Worm (Caenorhabditis elegans) whole organism, L4 larva: ENCODE results near the gene C04F6.9.
A peak's percentile ranks its signal among the peaks of the same experiment; 100 is the strongest.

Experiments
- D1046.2 ChIP-seq: fragments of 200-800 bp; sonication (Bioruptor generic); IDR thresholded peaks from 2 replicates; pipeline ENCODE4 v1.3.6; 2022; ENCODE audit warnings: missing genetic modification characterization, missing compliant biosample characterization
- F26F4.8 ChIP-seq: fragments of 200-800 bp; sonication (Bioruptor generic); conservative IDR thresholded peaks from 2 replicates; pipeline ENCODE4 v1.3.6; 2022; ENCODE audit warnings: missing genetic modification characterization, missing compliant biosample characterization
- F49E8.2 ChIP-seq: sonication (generic microtip); optimal IDR thresholded peaks from 2 replicates; lab custom pipeline; 2016; ENCODE audit warnings: missing compliant biosample characterization, mild to moderate bottlenecking, missing genetic modification characterization, borderline replicate concordance
- R02D3.7 ChIP-seq: fragments of 150-350 bp; sonication (generic microtip); optimal IDR thresholded peaks from 3 replicates; lab custom pipeline; 2014; ENCODE audit warnings: missing biosample characterization, missing genetic modification characterization
- T26A8.4 ChIP-seq: fragments of 200-800 bp; sonication (Bioruptor generic); IDR thresholded peaks from 2 replicates; pipeline ENCODE4 v1.3.6; 2022; ENCODE audit warnings: missing genetic modification characterization, missing compliant biosample characterization
- Y105C5A.15 ChIP-seq: fragments of 200-800 bp; sonication (Bioruptor generic); IDR thresholded peaks from 2 replicates; pipeline ENCODE4 v1.3.6; 2022; ENCODE audit warnings: missing genetic modification characterization, missing compliant biosample characterization
- Y48G9A.11 ChIP-seq: fragments of 200-800 bp; sonication (Bioruptor generic); IDR thresholded peaks from 2 replicates; pipeline ENCODE4 v1.3.6; 2022; ENCODE audit warnings: missing genetic modification reagents, missing genetic modification characterization, missing compliant biosample characterization
- Y5F2A.4 ChIP-seq: fragments of 200-800 bp; sonication (Bioruptor generic); optimal IDR thresholded peaks from 2 replicates; lab custom pipeline; 2018; ENCODE audit warnings: mild to moderate bottlenecking, missing genetic modification characterization, missing compliant biosample characterization
- ZK337.2 ChIP-seq: fragments of 200-800 bp; sonication (Bioruptor generic); IDR thresholded peaks from 2 replicates; pipeline ENCODE4 v1.3.6; 2022; ENCODE audit warnings: missing genetic modification reagents, missing genetic modification characterization, missing compliant biosample characterization
- ZK546.5 ChIP-seq, 2 experiments: sonication (generic microtip); optimal IDR thresholded peaks; 2 replicates each; lab custom pipeline; 2017; ENCODE audit warnings: missing biosample characterization in 2 of 2, missing genetic modification characterization in 2 of 2
- aha-1 ChIP-seq: fragments of 150-350 bp; peaks from one replicate; lab custom pipeline; 2014; ENCODE audit warnings: missing biosample characterization, missing genetic modification characterization
- ama-1 ChIP-seq: fragments of 150-350 bp; optimal IDR thresholded peaks from 2 replicates; lab custom pipeline; 2014; ENCODE audit warnings: inconsistent platforms, mixed read lengths
- ceh-32 ChIP-seq: sonication (generic microtip); optimal IDR thresholded peaks from 2 replicates; lab custom pipeline; 2016; ENCODE audit warnings: mild to moderate bottlenecking, missing genetic modification characterization, missing compliant biosample characterization; ENCODE audit not compliant: poor library complexity
- ceh-82 ChIP-seq: sonication (generic microtip); optimal IDR thresholded peaks from 2 replicates; lab custom pipeline; 2017; ENCODE audit warnings: missing biosample characterization, missing genetic modification characterization
- cey-2 ChIP-seq: sonication (generic microtip); optimal IDR thresholded peaks from 3 replicates; lab custom pipeline; 2017; ENCODE audit warnings: missing genetic modification characterization, mild to moderate bottlenecking, missing compliant biosample characterization, antibody characterized with exemption, borderline replicate concordance; ENCODE audit not compliant: insufficient read depth
- ctbp-1 ChIP-seq: fragments of 200-800 bp; sonication (Bioruptor generic); IDR thresholded peaks from 2 replicates; pipeline ENCODE4 v1.3.6; 2022; ENCODE audit warnings: missing genetic modification reagents, missing genetic modification characterization, missing compliant biosample characterization
- daf-12 ChIP-seq: fragments of 150-350 bp; optimal IDR thresholded peaks from 2 replicates; lab custom pipeline; 2014; ENCODE audit warnings: missing biosample characterization, missing genetic modification reagents, missing genetic modification characterization
- dmd-6 ChIP-seq: fragments of 200-800 bp; sonication (Bioruptor generic); IDR thresholded peaks from 2 replicates; pipeline ENCODE4 v1.3.6; 2022; ENCODE audit warnings: missing genetic modification reagents, missing genetic modification characterization, missing compliant biosample characterization
- dpl-1 ChIP-seq: fragments of 150-350 bp; optimal IDR thresholded peaks from 2 replicates; lab custom pipeline; 2014; ENCODE audit warnings: missing biosample characterization, missing genetic modification reagents, missing genetic modification characterization
- duxl-1 ChIP-seq: sonication (generic microtip); optimal IDR thresholded peaks from 2 replicates; lab custom pipeline; 2016; ENCODE audit warnings: mild to moderate bottlenecking, missing genetic modification characterization, moderate library complexity, missing compliant biosample characterization; ENCODE audit not compliant: poor library complexity
- egl-43 ChIP-seq: fragments of 200-800 bp; sonication (Bioruptor generic); IDR thresholded peaks from 2 replicates; pipeline ENCODE4 v1.3.6; 2022; ENCODE audit warnings: missing genetic modification reagents, missing genetic modification characterization, missing compliant biosample characterization
- gei-8 ChIP-seq: fragments of 200-800 bp; sonication (Bioruptor generic); optimal IDR thresholded peaks from 2 replicates; lab custom pipeline; 2018; ENCODE audit warnings: mild to moderate bottlenecking, missing genetic modification characterization, missing compliant biosample characterization
- hmg-1.1 ChIP-seq: fragments of 200-800 bp; sonication (Bioruptor generic); IDR thresholded peaks from 2 replicates; pipeline ENCODE4 v1.3.6; 2022; ENCODE audit warnings: missing genetic modification reagents, missing genetic modification characterization, missing compliant biosample characterization
- lin-1 ChIP-seq: fragments of 200-800 bp; sonication (Bioruptor generic); IDR thresholded peaks from 2 replicates; pipeline ENCODE4 v1.3.6; 2022; ENCODE audit warnings: missing genetic modification reagents, missing genetic modification characterization, missing compliant biosample characterization
- lin-13 ChIP-seq: fragments of 150-350 bp; optimal IDR thresholded peaks from 2 replicates; lab custom pipeline; 2014; ENCODE audit warnings: missing biosample characterization, missing genetic modification reagents, missing genetic modification characterization
- lin-15B ChIP-seq: fragments of 150-350 bp; sonication (generic microtip); optimal IDR thresholded peaks from 3 replicates; lab custom pipeline; 2014; ENCODE audit warnings: missing biosample characterization, missing genetic modification characterization
- lir-3 ChIP-seq: sonication (generic microtip); optimal IDR thresholded peaks from 2 replicates; lab custom pipeline; 2016; ENCODE audit warnings: mild to moderate bottlenecking, missing genetic modification characterization, missing compliant biosample characterization
- madf-9 ChIP-seq: fragments of 200-800 bp; sonication (Bioruptor generic); conservative IDR thresholded peaks from 2 replicates; pipeline ENCODE4 v1.3.6; 2022; ENCODE audit warnings: missing genetic modification reagents, missing genetic modification characterization, missing compliant biosample characterization
- mep-1 ChIP-seq: fragments of 150-350 bp; sonication (generic microtip); optimal IDR thresholded peaks from 3 replicates; lab custom pipeline; 2014; ENCODE audit warnings: missing biosample characterization, missing genetic modification characterization
- nhr-111 ChIP-seq: fragments of 200-800 bp; sonication (Bioruptor generic); optimal IDR thresholded peaks from 2 replicates; lab custom pipeline; 2018; ENCODE audit warnings: mild to moderate bottlenecking, missing genetic modification characterization, missing compliant biosample characterization
- nhr-28 ChIP-seq: fragments of 150-350 bp; optimal IDR thresholded peaks from 2 replicates; lab custom pipeline; 2014; ENCODE audit warnings: missing biosample characterization, missing genetic modification characterization
- php-3 ChIP-seq: fragments of 200-800 bp; sonication (Bioruptor generic); IDR thresholded peaks from 2 replicates; pipeline ENCODE4 v1.3.6; 2022; ENCODE audit warnings: missing genetic modification reagents, missing genetic modification characterization, missing compliant biosample characterization
- pqm-1 ChIP-seq: sonication (generic microtip); optimal IDR thresholded peaks from 2 replicates; lab custom pipeline; 2017; ENCODE audit warnings: missing biosample characterization, missing genetic modification characterization
- rbr-2 ChIP-seq: sonication (generic microtip); optimal IDR thresholded peaks from 2 replicates; lab custom pipeline; 2016; ENCODE audit warnings: missing genotype, missing genetic modification characterization, missing compliant biosample characterization
- spr-1 ChIP-seq: sonication (generic microtip); optimal IDR thresholded peaks from 2 replicates; lab custom pipeline; 2016; ENCODE audit warnings: mild to moderate bottlenecking, missing genetic modification characterization, missing compliant biosample characterization
- tra-1 ChIP-seq: fragments of 200-800 bp; sonication (Bioruptor generic); IDR thresholded peaks from 2 replicates; pipeline ENCODE4 v1.3.6; 2022; ENCODE audit warnings: missing genetic modification reagents, missing genetic modification characterization, missing compliant biosample characterization
- unc-39 ChIP-seq: sonication (generic microtip); optimal IDR thresholded peaks from 2 replicates; lab custom pipeline; 2017; ENCODE audit warnings: missing biosample characterization, missing genetic modification characterization
- unc-62 ChIP-seq, 3 experiments: fragments of 150-350 bp in 1 of 3; sonication (generic microtip); optimal IDR thresholded peaks in 2 of 3; peaks in 1 of 3; 1 replicate in 1 of 3; 2 replicates in 2 of 3; lab custom pipeline; 2014 to 2017; ENCODE audit warnings: missing biosample characterization in 3 of 3, missing genetic modification characterization in 3 of 3, missing genetic modification reagents in 3 of 3, missing genotype in 1 of 3
- zag-1 ChIP-seq: fragments of 150-350 bp; optimal IDR thresholded peaks from 2 replicates; lab custom pipeline; 2014; ENCODE audit warnings: missing biosample characterization, missing genetic modification characterization
- zfp-3 ChIP-seq: fragments of 200-800 bp; sonication (Bioruptor generic); conservative IDR thresholded peaks from 2 replicates; pipeline ENCODE4 v1.3.6; 2022; ENCODE audit warnings: missing genetic modification reagents, missing genetic modification characterization, missing compliant biosample characterization
- ztf-11 ChIP-seq: fragments of 150-350 bp; optimal IDR thresholded peaks from 2 replicates; lab custom pipeline; 2014; ENCODE audit warnings: missing biosample characterization, missing genetic modification characterization
- ztf-7 ChIP-seq: fragments of 150-350 bp; optimal IDR thresholded peaks from 2 replicates; lab custom pipeline; 2014; ENCODE audit warnings: missing biosample characterization, missing genetic modification characterization

The C04F6.9 gene

ce11 chrX:3385362-3385761, 16.4 kb upstream of the C04F6.9 start, which contains the start of gene acp-1:
acp-1 (minus strand) TSS chrX:3385462.
- TF ChIP-seq unc-62 (GFP tag; optimal IDR thresholded peaks at IDR 0.05 in 1 of 2; lab: Kevin White, UChicago) (peak in 1 of 2 experiments; percentile 43), unc-62 (tag; optimal IDR thresholded peaks at IDR 0.05; lab: Kevin White, UChicago) (no peak), nhr-111 (GFP tag; lab: Kevin White, UChicago) (no peak)

DNA sequence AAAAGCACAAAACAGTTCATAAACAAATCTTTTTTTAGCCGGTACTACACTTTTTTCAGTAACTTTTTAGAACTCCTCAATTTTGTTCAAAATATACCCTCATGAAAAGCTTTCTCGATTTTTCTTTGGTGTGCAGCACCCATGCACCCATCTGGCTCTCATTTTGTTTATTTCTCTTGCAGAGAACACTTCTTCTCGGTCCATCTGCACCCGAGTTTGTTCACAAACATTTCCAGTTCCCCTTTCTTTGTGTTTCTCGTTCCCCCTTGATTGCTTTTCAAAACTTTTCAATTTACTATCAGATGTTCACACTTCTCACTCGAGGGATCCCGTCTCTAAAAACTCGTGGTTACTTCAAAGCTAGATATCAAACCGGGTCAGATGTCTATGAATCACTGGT, 8.2 kb upstream of the C04F6.9 start, which contains the start of gene slcf-2:
Gene slcf-2, plus strand, starts transcription at position 301 of the 400 bp plus-strand sequence.
- TF ChIP-seq ZK546.5 (tag; optimal IDR thresholded peaks at IDR 0.05; lab: Kevin White, UChicago) (no peak), lir-3 (tag; lab: Kevin White, UChicago) (no peak), F26F4.8 (GFP tag; lab: Robert Waterston, UW) (no peak), dmd-6 (GFP tag; lab: Robert Waterston, UW) (no peak), daf-12 (tag; lab: Kevin White, UChicago) (no peak), rbr-2 (tag; lab: Kevin White, UChicago) (no peak), ceh-32 (tag; lab: Kevin White, UChicago) (no peak), madf-9 (GFP tag; lab: Robert Waterston, UW) (no peak), ztf-7 (tag; lab: Kevin White, UChicago) (no peak), tra-1 (GFP tag; lab: Robert Waterston, UW) (no peak), nhr-28 (tag; lab: Kevin White, UChicago) (no peak), Y105C5A.15 (no peak), lin-1 (GFP tag; lab: Robert Waterston, UW) (no peak), ZK337.2 (GFP tag; lab: Robert Waterston, UW) (no peak), php-3 (no peak)

- TF ChIP-seq gei-8 = no peak
- peak; percentile 29 for TF ChIP-seq aha-1 (tag; lab: Kevin White, UChicago)
- TF ChIP-seq, all 104 proteins: peak for 1
Observed at ce11 chrX:3396735-3397134, 5.1 kb upstream of the C04F6.9 start.

DNA sequence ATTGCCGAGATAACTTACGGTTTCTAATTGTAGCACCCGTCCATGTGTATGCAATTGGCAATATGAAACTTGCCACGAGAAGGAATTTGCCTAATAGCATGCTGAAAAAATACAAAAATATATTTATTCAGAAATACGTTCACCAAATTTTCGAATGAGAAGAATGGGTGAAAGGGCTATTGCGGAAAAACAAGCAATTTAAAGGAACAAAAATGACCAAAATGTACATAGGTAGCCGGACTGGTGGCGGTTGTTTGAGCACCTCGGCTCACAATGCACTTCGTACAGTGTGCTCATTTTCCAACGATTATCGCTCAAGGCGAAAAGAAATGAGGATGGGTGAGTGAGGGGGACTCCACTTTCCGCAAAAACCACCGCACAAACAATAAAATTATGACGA, 1.9 kb upstream of the C04F6.9 start, which contains the start of gene cht-1:
Gene cht-1, minus strand, starts transcription at position 101 of the 400 bp plus-strand sequence.
- TF ChIP-seq hmg-1.1 (GFP tag; lab: Robert Waterston, UW) (no peak), F49E8.2 (tag; lab: Kevin White, UChicago) (no peak), nhr-28 (tag; lab: Kevin White, UChicago) (no peak), ama-1 (lab: Kevin White, UChicago) (no peak), ZK546.5 (tag; optimal IDR thresholded peaks at IDR 0.05; lab: Kevin White, UChicago) (no peak), T26A8.4 (GFP tag; lab: Robert Waterston, UW) (no peak)

DNA sequence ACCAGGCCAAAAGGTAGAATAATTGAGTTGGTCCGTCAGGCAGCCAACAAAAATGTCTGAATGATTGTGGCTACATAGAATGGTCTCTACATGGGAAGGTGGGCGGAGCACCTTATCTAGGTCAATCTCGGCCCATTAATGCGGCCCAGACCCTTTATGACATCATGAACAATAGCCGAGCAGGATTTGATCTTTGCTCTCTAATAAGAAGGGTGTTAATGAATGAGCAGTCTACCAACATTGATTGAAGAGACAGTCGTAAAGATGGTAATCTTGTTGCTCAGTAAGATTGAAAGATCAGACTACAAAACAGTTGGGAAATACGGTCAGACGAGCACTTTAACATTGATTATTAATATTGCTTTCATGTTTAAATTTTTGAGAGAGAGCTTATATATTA, 1.4 kb upstream of the C04F6.9 start:
- TF ChIP-seq Y48G9A.11 (GFP tag; lab: Robert Waterston, UW) = no peak
- TF ChIP-seq ztf-11 (tag; lab: Kevin White, UChicago) = no peak
- TF ChIP-seq zag-1 (tag; lab: Kevin White, UChicago) = no peak

DNA sequence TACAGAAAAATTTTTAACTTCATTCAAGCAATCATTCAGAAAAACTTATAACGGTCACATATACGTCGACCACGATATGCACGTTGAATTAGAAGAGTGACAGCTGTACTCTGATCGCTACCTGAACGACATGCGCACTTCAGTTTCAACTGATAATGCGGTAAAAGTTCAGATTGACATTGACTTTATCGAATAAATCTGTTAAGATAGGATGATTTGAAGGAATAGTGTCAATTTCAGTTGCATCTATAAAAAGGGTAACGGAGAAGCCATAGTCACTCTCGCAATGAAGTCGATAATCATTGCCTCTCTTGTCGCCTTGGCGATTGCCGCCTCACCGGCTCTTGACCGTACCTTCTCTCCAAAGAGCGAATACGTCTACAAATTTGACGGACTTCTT, 1.4 kb downstream of the C04F6.9 start, which contains the start of gene vit-5:
Gene vit-5, plus strand, starts transcription at position 277 of the 400 bp plus-strand sequence.
- TF ChIP-seq Y5F2A.4 (GFP tag; lab: Kevin White, UChicago) (no peak), cey-2 (tag; lab: Kevin White, UChicago) (no peak), dpl-1 (GFP tag; lab: Kevin White, UChicago) (no peak), egl-43 (GFP tag; lab: Robert Waterston, UW) (0 out of 2 replicates have a peak, but pooled peaks have one; percentile 13), lin-15B (tag; lab: Kevin White, UChicago) (no peak), ceh-82 (no peak), unc-39 (no peak), spr-1 (tag; lab: Kevin White, UChicago) (no peak), dmd-6 (GFP tag; lab: Robert Waterston, UW) (peak; percentile 94), mep-1 (tag; lab: Kevin White, UChicago) (no peak), lin-13 (no peak), lin-1 (GFP tag; lab: Robert Waterston, UW) (no peak), duxl-1 (no peak), zfp-3 (GFP tag; lab: Robert Waterston, UW) (0 out of 2 replicates have a peak, but pooled peaks have one; percentile 5), ctbp-1 (GFP tag; lab: Robert Waterston, UW) (no peak), pqm-1 (no peak), ZK546.5 (tag; optimal IDR thresholded peaks at IDR 0.05; lab: Kevin White, UChicago) (no peak), D1046.2 (GFP tag; lab: Robert Waterston, UW) (no peak), R02D3.7 (tag; lab: Kevin White, UChicago) (no peak)
